Fruit fly (Drosophila melanogaster): ENCODE measurements around the gene Mtpalpha.

Gene Mtpalpha

DNA sequence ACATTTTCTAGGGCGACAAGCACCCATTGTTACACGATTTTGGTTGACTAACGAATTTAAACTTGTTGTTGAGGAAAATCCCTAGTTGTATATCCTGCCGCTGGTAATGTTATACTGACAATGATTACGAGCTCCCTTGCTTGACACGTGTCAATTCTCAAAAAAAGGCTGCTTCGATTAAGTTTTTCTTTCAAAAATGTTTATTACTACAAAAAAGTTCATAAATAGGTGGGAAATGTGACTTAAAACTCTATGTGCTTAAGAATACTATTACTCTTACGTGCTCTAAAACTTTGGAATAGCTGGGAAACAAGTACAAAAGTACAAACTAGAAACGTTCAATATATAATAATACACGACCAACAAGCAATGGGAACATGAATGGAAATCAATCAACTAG, 3.0 kb upstream of the Mtpalpha start, which contains the start of gene CG31709:
Gene CG31709, minus strand, starts transcription at position 101 of the 400 bp plus-strand sequence.
- TF ChIP-seq psq (optimal IDR thresholded peaks at IDR 0.05), result no peak
- TF ChIP-seq Dll (optimal IDR thresholded peaks at IDR 0.05), result no peak
- no peak for TF ChIP-seq EcR (GFP tag; optimal IDR thresholded peaks at IDR 0.05)
- no peak for TF ChIP-seq CG8478 (optimal IDR thresholded peaks at IDR 0.05)
- no peak for TF ChIP-seq pan (optimal IDR thresholded peaks at IDR 0.05)
- TF ChIP-seq usp (GFP tag; optimal IDR thresholded peaks at IDR 0.05), result no peak

- TF ChIP-seq EcR (GFP tag; optimal IDR thresholded peaks at IDR 0.05) (no peak), Dll (optimal IDR thresholded peaks at IDR 0.05) (no peak), usp (GFP tag; optimal IDR thresholded peaks at IDR 0.05) (no peak), pan (optimal IDR thresholded peaks at IDR 0.05) (no peak)
Observed at dm6 chr2L:9570673-9571193, 5.8 kb downstream of the Mtpalpha start.

- no peak for TF ChIP-seq pan (optimal IDR thresholded peaks at IDR 0.05)
- no peak for TF ChIP-seq EcR (GFP tag; optimal IDR thresholded peaks at IDR 0.05)
- TF ChIP-seq CG8478 (optimal IDR thresholded peaks at IDR 0.05), result no peak
- TF ChIP-seq Dll (optimal IDR thresholded peaks at IDR 0.05), result no peak
- no peak for TF ChIP-seq psq (optimal IDR thresholded peaks at IDR 0.05)
- TF ChIP-seq usp (GFP tag; optimal IDR thresholded peaks at IDR 0.05), result no peak
Observed at dm6 chr2L:9569588-9570434, 6.8 kb downstream of the Mtpalpha start.

dm6 chr2L:9569131-9569530, 7.4 kb downstream of the Mtpalpha start:
- TF ChIP-seq pan (optimal IDR thresholded peaks at IDR 0.05), result no peak
- no peak for TF ChIP-seq Dll (optimal IDR thresholded peaks at IDR 0.05)
- TF ChIP-seq EcR (GFP tag; optimal IDR thresholded peaks at IDR 0.05), result no peak
- no peak for TF ChIP-seq psq (optimal IDR thresholded peaks at IDR 0.05)
- TF ChIP-seq CG8478 (optimal IDR thresholded peaks at IDR 0.05), result no peak
- no peak for TF ChIP-seq usp (GFP tag; optimal IDR thresholded peaks at IDR 0.05)

DNA sequence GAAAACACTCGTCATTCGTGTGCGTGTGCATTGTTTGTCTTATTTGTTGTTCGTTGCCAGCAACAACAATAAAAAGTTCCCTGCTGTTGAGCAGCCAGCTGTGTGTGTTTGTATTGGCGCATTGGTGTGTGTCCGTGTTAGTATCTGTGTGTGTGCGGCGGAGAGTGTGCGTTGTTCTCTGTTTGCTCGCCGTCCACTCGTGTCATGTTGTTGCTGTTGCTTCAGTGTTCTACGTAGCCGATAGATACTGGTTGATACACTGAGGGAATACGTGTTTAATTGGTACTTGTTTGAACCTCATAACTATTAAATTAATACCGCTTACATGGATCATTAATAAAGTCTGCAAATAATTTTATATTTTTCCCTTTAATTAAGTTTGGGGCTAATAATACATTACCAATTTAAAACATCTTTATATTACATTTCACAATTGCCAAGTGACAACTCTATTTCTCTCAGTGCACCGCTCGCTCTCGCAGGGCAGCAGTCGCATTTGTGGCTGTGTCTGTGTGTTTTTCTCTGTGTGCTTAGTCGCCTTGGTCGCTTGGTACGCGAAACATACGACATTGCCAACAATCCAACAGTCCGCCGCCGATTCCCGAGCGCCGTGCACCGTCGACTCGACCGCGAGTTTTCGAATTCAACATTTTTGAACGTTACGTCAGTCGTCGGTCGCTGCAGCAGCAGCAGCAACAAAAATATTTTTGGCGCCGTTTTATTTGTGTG, 8.0 kb downstream of the Mtpalpha start, which contains the start of gene brwl:
Gene brwl, plus strand, starts transcription at position 531 of the 729 bp plus-strand sequence.
- TF ChIP-seq CG8478 (optimal IDR thresholded peaks at IDR 0.05) (no peak), Dll (optimal IDR thresholded peaks at IDR 0.05) (peak; percentile 11)

dm6 chr2L:9567398-9567856, 9.1 kb downstream of the Mtpalpha start:
- TF ChIP-seq pan (optimal IDR thresholded peaks at IDR 0.05) (no peak), EcR (GFP tag; optimal IDR thresholded peaks at IDR 0.05) (no peak), usp (GFP tag; optimal IDR thresholded peaks at IDR 0.05) (no peak), Dll (optimal IDR thresholded peaks at IDR 0.05) (no peak), CG8478 (optimal IDR thresholded peaks at IDR 0.05) (no peak), psq (optimal IDR thresholded peaks at IDR 0.05) (no peak)

- TF ChIP-seq EcR (GFP tag; optimal IDR thresholded peaks at IDR 0.05), result no peak
- no peak for TF ChIP-seq psq (optimal IDR thresholded peaks at IDR 0.05)
- TF ChIP-seq pan (optimal IDR thresholded peaks at IDR 0.05), result no peak
- no peak for TF ChIP-seq CG8478 (optimal IDR thresholded peaks at IDR 0.05)
- no peak for TF ChIP-seq Dll (optimal IDR thresholded peaks at IDR 0.05)
- TF ChIP-seq usp (GFP tag; optimal IDR thresholded peaks at IDR 0.05), result no peak
Observed at dm6 chr2L:9566656-9567055, 9.9 kb downstream of the Mtpalpha start, which contains the start of gene jp. Gene jp, minus strand, starts transcription at chr2L:9566750.

DNA sequence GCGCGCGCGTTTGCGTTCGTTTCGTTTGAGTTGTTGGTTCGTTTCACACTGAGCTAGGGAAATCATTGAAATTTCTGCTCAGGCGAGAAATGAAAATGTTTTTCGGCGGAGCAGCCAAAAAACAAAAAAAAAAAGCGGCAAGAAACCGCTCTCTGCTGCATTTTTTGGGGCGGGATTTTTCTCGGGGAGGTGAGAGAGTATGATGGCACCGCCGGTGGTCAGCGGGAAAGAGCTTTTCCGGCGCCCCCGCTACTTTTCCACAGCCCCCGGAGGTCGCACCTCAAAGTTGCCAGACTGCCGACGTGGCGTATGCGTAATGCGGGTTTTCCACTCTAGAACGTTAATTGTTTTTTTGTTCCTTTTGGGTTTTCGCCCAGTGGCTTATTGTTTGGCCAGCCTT, 11.2 kb downstream of the Mtpalpha start, which contains the start of gene CG46468:
Gene CG46468, minus strand, starts transcription at position 52 of the 400 bp plus-strand sequence.
- TF ChIP-seq EcR (GFP tag; optimal IDR thresholded peaks at IDR 0.05) (no peak), psq (optimal IDR thresholded peaks at IDR 0.05) (no peak), usp (GFP tag; optimal IDR thresholded peaks at IDR 0.05) (no peak), Dll (optimal IDR thresholded peaks at IDR 0.05) (no peak), CG8478 (optimal IDR thresholded peaks at IDR 0.05) (no peak), pan (optimal IDR thresholded peaks at IDR 0.05) (no peak)

dm6 chr2L:9564527-9564926, 12.0 kb downstream of the Mtpalpha start:
- no peak for TF ChIP-seq psq (optimal IDR thresholded peaks at IDR 0.05)
- no peak for TF ChIP-seq usp (GFP tag; optimal IDR thresholded peaks at IDR 0.05)
- no peak for TF ChIP-seq EcR (GFP tag; optimal IDR thresholded peaks at IDR 0.05)
- TF ChIP-seq pan (optimal IDR thresholded peaks at IDR 0.05), result no peak
- TF ChIP-seq Dll (optimal IDR thresholded peaks at IDR 0.05), result no peak
- no peak for TF ChIP-seq CG8478 (optimal IDR thresholded peaks at IDR 0.05)

DNA sequence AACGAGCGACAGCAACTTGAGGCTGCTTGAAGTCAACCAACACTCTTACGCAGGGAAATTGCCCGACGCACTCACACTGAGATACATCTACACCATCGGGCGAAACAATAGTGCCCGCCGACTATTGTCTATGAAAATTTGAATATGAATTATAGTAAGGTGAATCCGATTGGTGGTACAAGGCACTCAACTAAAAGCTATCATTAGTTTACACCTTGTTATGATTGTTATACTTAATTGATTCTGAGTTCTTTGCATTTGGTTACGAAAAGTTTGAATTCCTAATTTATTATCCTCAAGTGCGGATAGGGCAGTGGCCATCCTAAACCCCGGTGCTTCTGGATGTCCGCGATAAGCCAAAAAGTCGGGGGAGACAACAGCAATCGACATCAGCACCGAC, 13.9 kb downstream of the Mtpalpha start:
- no peak for TF ChIP-seq pan (optimal IDR thresholded peaks at IDR 0.05)
- no peak for TF ChIP-seq psq (optimal IDR thresholded peaks at IDR 0.05)
- no peak for TF ChIP-seq EcR (GFP tag; optimal IDR thresholded peaks at IDR 0.05)
- TF ChIP-seq CG8478 (optimal IDR thresholded peaks at IDR 0.05), result no peak
- no peak for TF ChIP-seq Dll (optimal IDR thresholded peaks at IDR 0.05)

DNA sequence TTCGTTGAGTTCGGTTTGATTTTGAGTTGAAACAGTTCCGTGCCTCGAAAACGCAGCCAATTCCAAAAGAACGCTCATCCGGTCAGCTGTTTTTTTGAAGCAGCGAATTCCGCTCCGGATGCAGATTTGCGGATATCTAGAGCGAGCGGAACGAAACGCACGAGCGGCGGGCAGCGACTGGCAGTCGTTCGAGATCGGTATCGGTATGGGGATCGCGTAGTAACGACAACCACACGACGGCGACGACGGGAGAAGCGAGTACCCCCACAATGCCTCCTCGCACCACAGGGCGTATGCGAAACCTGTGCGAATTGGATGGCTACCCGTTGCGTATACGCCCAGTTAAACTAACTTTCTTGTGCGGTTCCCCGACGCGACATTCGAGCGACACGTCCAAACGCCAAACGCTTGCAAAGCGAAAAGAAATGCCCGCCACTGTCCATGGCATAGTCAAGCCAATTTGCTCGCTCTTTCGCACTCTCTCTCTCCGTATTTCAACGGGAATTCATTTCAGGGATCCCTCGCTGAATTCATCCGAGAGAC, 16.5 kb downstream of the Mtpalpha start:
- TF ChIP-seq usp (GFP tag; optimal IDR thresholded peaks at IDR 0.05) (no peak), Dll (optimal IDR thresholded peaks at IDR 0.05) (no peak), CG8478 (optimal IDR thresholded peaks at IDR 0.05) (no peak), psq (optimal IDR thresholded peaks at IDR 0.05) (no peak), EcR (GFP tag; optimal IDR thresholded peaks at IDR 0.05) (no peak), pan (optimal IDR thresholded peaks at IDR 0.05) (no peak)
